Worm (Caenorhabditis elegans) whole organism, L4/young adult: Measurements from ENCODE around the gene M6.4.

ENCODE experiments used
- W03F9.2 ChIP-seq: fragments of 150-350 bp; optimal IDR thresholded peaks from 2 replicates; lab custom pipeline; 2014; ENCODE audit warnings: missing biosample characterization, missing genetic modification characterization
- dao-5 ChIP-seq: sonication (generic microtip); optimal IDR thresholded peaks from 2 replicates; lab custom pipeline; 2016; ENCODE audit warnings: missing genotype, missing genetic modification characterization, moderate library complexity, missing compliant biosample characterization
- him-1 ChIP-seq: sonication (generic microtip); optimal IDR thresholded peaks from 2 replicates; lab custom pipeline; 2016; ENCODE audit warnings: missing genotype, missing genetic modification reagents, missing genetic modification characterization, missing compliant biosample characterization

The M6.4 gene

ce11 chrX:670603-671002 is 41.6 kb downstream of the M6.4 start, which contains the start of gene T19D7.6:
Gene T19D7.6, minus strand, starts transcription at chrX:670800.
- no peak for TF ChIP-seq him-1 (tag; lab: Kevin White, UChicago)

DNA sequence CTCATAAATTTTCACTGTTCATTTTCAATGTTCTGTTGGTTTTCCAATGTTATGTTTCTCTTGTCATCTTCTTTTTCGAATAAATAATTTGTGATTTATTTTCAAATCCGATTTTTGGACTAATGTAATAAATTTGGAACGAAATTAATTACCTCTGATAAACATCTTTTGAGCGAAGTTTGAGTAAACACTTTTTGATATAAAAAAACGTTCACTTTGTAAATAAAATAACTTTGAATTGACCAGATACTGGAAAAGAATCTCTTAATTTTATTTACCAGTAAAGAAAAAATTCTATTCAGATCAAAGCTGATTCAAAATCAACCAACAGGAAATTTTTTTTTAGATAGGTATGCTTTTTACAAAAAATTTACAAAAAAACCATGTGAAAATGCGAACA is 42.8 kb downstream of the M6.4 start, which contains the start of gene lgc-32:
Gene lgc-32, plus strand, starts transcription at position 301 of the 400 bp plus-strand sequence.
- TF ChIP-seq dao-5 (tag; lab: Kevin White, UChicago) (no peak), W03F9.2 (tag; lab: Kevin White, UChicago) (no peak), him-1 (tag; lab: Kevin White, UChicago) (no peak)

DNA sequence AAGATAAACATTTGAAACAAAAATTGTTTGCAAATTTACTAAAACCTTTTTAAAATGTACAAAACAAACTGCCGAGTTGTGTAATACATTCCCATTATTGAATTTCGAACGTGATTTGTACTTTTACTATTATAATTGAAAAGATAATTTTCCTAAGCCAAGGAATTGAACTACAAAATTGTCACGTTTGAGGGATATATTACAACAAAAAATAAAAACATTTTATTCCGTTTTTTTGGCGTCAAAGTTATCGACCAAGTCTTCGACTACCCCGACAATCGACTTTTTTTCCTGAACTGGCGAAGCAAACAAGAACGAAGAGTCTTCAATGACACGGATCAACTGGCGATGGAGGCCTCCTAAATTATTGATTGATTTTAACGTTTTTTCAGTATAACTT is 51.9 kb downstream of the M6.4 start, which contains the start of gene T19D7.7:
Gene T19D7.7, minus strand, starts transcription at position 101 of the 400 bp plus-strand sequence.
- no peak for TF ChIP-seq him-1 (tag; lab: Kevin White, UChicago)
- TF ChIP-seq W03F9.2 (tag; lab: Kevin White, UChicago), result no peak
- no peak for TF ChIP-seq dao-5 (tag; lab: Kevin White, UChicago)

ce11 chrX:681413-681812 is 52.4 kb downstream of the M6.4 start:
- TF ChIP-seq him-1 (tag; lab: Kevin White, UChicago), result no peak
- no peak for TF ChIP-seq dao-5 (tag; lab: Kevin White, UChicago)
- no peak for TF ChIP-seq W03F9.2 (tag; lab: Kevin White, UChicago)
